Fruit fly (Drosophila melanogaster) whole organism, wandering third instar larva: ENCODE results near the gene Zasp67.

ENCODE experiments used
- Abd-B ChIP-seq: fragments of >200 bp; optimal IDR thresholded peaks from 2 replicates; lab custom pipeline; 2017; ENCODE audit warnings: missing biosample characterization, missing genetic modification characterization
- CG32264 ChIP-seq: fragments of 200-800 bp; sonication (Bioruptor generic); optimal IDR thresholded peaks from 2 replicates; lab custom pipeline; 2016; ENCODE audit warnings: missing biosample characterization, missing genetic modification characterization
- CG9705 ChIP-seq: fragments of 200-800 bp; sonication (Bioruptor generic); optimal IDR thresholded peaks from 2 replicates; lab custom pipeline; 2018; ENCODE audit warnings: missing biosample characterization, mild to moderate bottlenecking, missing genetic modification characterization
- CrebA ChIP-seq: fragments of 200-800 bp; sonication (Bioruptor generic); optimal IDR thresholded peaks from 2 replicates; lab custom pipeline; 2016; ENCODE audit warnings: missing biosample characterization, mild to moderate bottlenecking, missing genetic modification characterization, borderline replicate concordance
- Dfd ChIP-seq: fragments of >200 bp; optimal IDR thresholded peaks from 2 replicates; lab custom pipeline; 2017; ENCODE audit warnings: missing biosample characterization, missing genetic modification characterization
- Dif ChIP-seq: fragments of 200-275, 200-300 bp; sonication (Bioruptor generic); optimal IDR thresholded peaks from 2 replicates; lab custom pipeline; 2018; ENCODE audit warnings: missing biosample characterization, missing genetic modification characterization; ENCODE audit not compliant: partially characterized antibody
- Hnf4 ChIP-seq: fragments of 200-800 bp; sonication (Bioruptor generic); optimal IDR thresholded peaks from 2 replicates; lab custom pipeline; 2016; ENCODE audit warnings: missing biosample characterization, mild to moderate bottlenecking, missing genetic modification characterization
- Hr78 ChIP-seq: fragments of >200 bp; optimal IDR thresholded peaks from 2 replicates; lab custom pipeline; 2017; ENCODE audit warnings: missing biosample characterization, missing genetic modification characterization
- Hr83 ChIP-seq: fragments of 200-300 bp; sonication (Bioruptor generic); optimal IDR thresholded peaks from 2 replicates; lab custom pipeline; 2016; ENCODE audit warnings: missing biosample characterization, mild to moderate bottlenecking, missing genetic modification characterization, moderate library complexity; ENCODE audit not compliant: poor library complexity, severe bottlenecking
- Mio ChIP-seq: sonication (Bioruptor generic); optimal IDR thresholded peaks from 2 replicates; lab custom pipeline; 2016; ENCODE audit warnings: missing biosample characterization, missing genetic modification characterization
- Myc ChIP-seq: fragments of >200 bp; optimal IDR thresholded peaks from 2 replicates; lab custom pipeline; 2017
- N ChIP-seq: fragments of >200 bp; optimal IDR thresholded peaks from 2 replicates; lab custom pipeline; 2018; ENCODE audit warnings: missing biosample characterization, missing external identifiers, missing genetic modification characterization
- OdsH ChIP-seq: fragments of 200-800 bp; sonication (Bioruptor generic); optimal IDR thresholded peaks from 2 replicates; lab custom pipeline; 2016; ENCODE audit warnings: missing biosample characterization, mild to moderate bottlenecking, missing genetic modification characterization
- Rel ChIP-seq, 2 experiments: fragments of 200-800 bp; sonication (Bioruptor generic) in 1 of 2; optimal IDR thresholded peaks; 2 replicates in 1 of 2; 3 replicates in 1 of 2; lab custom pipeline; 2016 to 2019; ENCODE audit warnings: mild to moderate bottlenecking in 2 of 2, missing biosample characterization in 2 of 2, missing genetic modification characterization in 2 of 2, moderate library complexity in 1 of 2
- Sp1 ChIP-seq: fragments of 200-800 bp; sonication (Bioruptor generic); optimal IDR thresholded peaks from 3 replicates; lab custom pipeline; 2019; ENCODE audit warnings: missing biosample characterization, mild to moderate bottlenecking, missing genetic modification characterization, moderate library complexity
- dsf ChIP-seq: sonication (Bioruptor generic); optimal IDR thresholded peaks from 2 replicates; lab custom pipeline; 2016; ENCODE audit warnings: missing biosample characterization, missing genetic modification characterization, borderline replicate concordance
- ey ChIP-seq: fragments of 200-800 bp; sonication (Bioruptor generic); optimal IDR thresholded peaks from 2 replicates; lab custom pipeline; 2016; ENCODE audit warnings: missing biosample characterization, missing genetic modification characterization
- foxo ChIP-seq, 2 experiments: fragments of 200-800 bp; sonication (Bioruptor generic); optimal IDR thresholded peaks; 2 replicates in 1 of 2; 3 replicates in 1 of 2; lab custom pipeline; 2016 to 2017; ENCODE audit warnings: missing biosample characterization in 2 of 2, missing genetic modification characterization in 2 of 2
- fru ChIP-seq: fragments of 200-800 bp; sonication (Bioruptor generic); optimal IDR thresholded peaks from 3 replicates; lab custom pipeline; 2016; ENCODE audit warnings: missing biosample characterization, mild to moderate bottlenecking, missing genetic modification characterization
- h ChIP-seq: fragments of 200-800 bp; sonication (Bioruptor generic); optimal IDR thresholded peaks from 3 replicates; lab custom pipeline; 2016; ENCODE audit warnings: missing biosample characterization, mild to moderate bottlenecking, missing genetic modification characterization
- lola ChIP-seq: fragments of >200 bp; optimal IDR thresholded peaks from 2 replicates; lab custom pipeline; 2017; ENCODE audit warnings: missing biosample characterization, missing genetic modification characterization
- psq ChIP-seq: fragments of 200-800 bp; sonication (Bioruptor generic); optimal IDR thresholded peaks from 3 replicates; lab custom pipeline; 2017; ENCODE audit warnings: missing biosample characterization, mild to moderate bottlenecking, missing genetic modification characterization, moderate library complexity
- sage ChIP-seq: fragments of 200-800 bp; sonication (Bioruptor generic); optimal IDR thresholded peaks from 2 replicates; lab custom pipeline; 2016; ENCODE audit warnings: missing biosample characterization, mild to moderate bottlenecking, missing genetic modification characterization
- sv ChIP-seq: fragments of 200-800 bp; sonication (Bioruptor generic); optimal IDR thresholded peaks from 3 replicates; lab custom pipeline; 2016; ENCODE audit warnings: missing biosample characterization, missing genetic modification characterization
- tai ChIP-seq: sonication (Bioruptor generic); optimal IDR thresholded peaks from 2 replicates; lab custom pipeline; 2016; ENCODE audit warnings: missing biosample characterization, missing genetic modification characterization
- usp ChIP-seq: fragments of >200 bp; optimal IDR thresholded peaks from 2 replicates; lab custom pipeline; 2017; ENCODE audit warnings: missing biosample characterization, missing genetic modification characterization
- woc ChIP-seq: sonication (Bioruptor generic); optimal IDR thresholded peaks from 2 replicates; lab custom pipeline; 2016; ENCODE audit warnings: missing biosample characterization, mild to moderate bottlenecking, missing genetic modification characterization

Gene Zasp67

DNA sequence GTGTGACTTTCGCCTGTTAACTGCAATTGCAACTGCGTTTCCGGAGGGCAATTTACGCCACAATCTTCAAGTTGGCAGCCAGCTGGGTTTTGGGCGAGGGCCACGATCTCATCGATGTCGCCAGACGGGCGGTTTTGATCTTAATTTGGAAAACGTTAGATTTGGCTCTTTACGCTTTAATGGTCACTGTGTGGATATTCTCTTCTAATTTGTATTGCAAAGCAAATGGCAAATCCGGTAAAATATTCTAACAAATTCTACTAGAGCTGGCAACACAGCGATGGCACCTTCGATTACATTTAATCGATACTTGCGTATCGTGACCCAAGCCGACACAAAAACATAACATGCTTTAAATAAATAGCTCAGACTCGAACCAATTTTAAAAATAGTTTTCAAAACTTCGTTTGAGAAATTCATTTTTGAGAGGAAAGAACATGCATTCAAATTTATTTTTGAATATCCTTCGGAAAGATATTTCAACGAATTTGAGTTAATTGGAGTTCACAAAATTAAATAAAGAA, 39.1 kb upstream of the Zasp67 start, which contains the start of gene I-2:
Gene I-2 (minus strand): TSS at position 282 of the 524 bp plus-strand sequence.
- TF ChIP-seq tai (GFP tag; lab: Kevin White, UChicago) (no peak), Hnf4 (GFP tag; lab: Kevin White, UChicago) (no peak), CG9705 (GFP tag; lab: Kevin White, UChicago) (no peak), Rel (GFP tag; optimal IDR thresholded peaks at IDR 0.05; lab: Kevin White, UChicago) (no peak), Rel (tag; optimal IDR thresholded peaks at IDR 0.05; lab: Kevin White, UChicago) (no peak)

DNA sequence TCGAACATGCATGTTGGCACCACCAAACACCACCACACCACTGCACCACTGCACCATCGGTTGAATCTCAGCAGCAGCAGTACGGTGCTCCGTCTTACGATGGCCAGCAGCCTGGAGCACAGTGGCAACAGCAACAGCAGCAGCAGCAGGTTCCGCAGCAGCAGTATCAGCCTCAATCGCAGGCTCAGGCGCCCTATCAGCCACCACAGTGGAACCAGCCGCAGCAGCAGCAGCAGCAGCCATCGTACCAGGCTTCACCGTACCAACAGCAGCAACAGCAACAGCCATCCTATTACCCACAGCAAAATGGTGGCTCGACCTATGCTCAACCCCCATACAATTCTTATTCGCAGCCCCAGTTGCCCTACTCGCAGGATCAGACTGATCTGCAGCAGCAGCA, 34.6 kb upstream of the Zasp67 start:
- TF ChIP-seq CG9705 (GFP tag; lab: Kevin White, UChicago), result no peak
- peak; percentile 93 for TF ChIP-seq Dfd (GFP tag; lab: Kevin White, UChicago)

DNA sequence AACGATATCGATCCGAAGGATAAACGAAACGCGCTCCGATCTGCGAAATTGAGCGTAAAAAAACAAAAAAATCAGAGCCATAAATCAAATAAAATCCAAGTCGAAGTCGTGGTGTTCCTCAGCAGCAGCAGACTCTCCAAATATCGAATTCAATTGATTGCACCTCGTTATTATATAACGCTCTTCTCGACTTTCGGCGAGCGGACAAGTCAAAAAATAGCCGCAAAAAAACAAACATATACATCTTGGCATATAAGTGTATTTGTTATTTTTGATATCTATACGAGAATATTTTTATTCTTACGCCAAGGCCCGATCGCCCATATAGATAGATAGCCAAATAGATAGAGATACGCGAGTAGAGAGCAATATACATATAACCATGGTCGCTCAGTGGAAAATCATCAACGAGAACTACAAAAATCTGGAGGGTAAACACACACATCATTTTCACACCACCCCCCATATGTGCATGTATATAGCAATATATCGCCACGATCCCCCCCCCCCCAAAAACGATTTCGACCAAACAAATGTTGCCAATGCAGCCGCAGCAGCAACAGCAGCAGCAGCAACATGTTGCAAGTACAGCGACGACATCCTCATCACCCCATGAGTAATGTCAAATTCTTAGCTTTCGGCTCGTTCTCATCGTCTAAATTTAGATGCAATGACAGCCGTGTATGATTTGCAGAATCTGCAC, 32.3 kb upstream of the Zasp67 start:
- TF ChIP-seq usp (no peak), fru (GFP tag; lab: Kevin White, UChicago) (no peak), Dfd (GFP tag; lab: Kevin White, UChicago) (peak; percentile 2), sv (no peak), Hr78 (GFP tag; lab: Kevin White, UChicago) (no peak)

- TF ChIP-seq Hr83 (GFP tag; lab: Kevin White, UChicago) (no peak), lola (GFP tag; lab: Kevin White, UChicago) (no peak), woc (GFP tag; lab: Kevin White, UChicago) (no peak), Mio (GFP tag; lab: Kevin White, UChicago) (no peak), psq (GFP tag; lab: Kevin White, UChicago) (no peak), CG32264 (no peak), sv (no peak), tai (GFP tag; lab: Kevin White, UChicago) (no peak)
- TF ChIP-seq, all 38 proteins: peak for 0
Observed at dm6 chr3L:9829154-9829553, 31.7 kb upstream of the Zasp67 start.

- TF ChIP-seq Sp1, result no peak
- no peak for TF ChIP-seq Myc (lab: Kevin White, UChicago)
- TF ChIP-seq Hr83 (GFP tag; lab: Kevin White, UChicago), result no peak
Observed at dm6 chr3L:9824226-9824625, 26.7 kb upstream of the Zasp67 start.

DNA sequence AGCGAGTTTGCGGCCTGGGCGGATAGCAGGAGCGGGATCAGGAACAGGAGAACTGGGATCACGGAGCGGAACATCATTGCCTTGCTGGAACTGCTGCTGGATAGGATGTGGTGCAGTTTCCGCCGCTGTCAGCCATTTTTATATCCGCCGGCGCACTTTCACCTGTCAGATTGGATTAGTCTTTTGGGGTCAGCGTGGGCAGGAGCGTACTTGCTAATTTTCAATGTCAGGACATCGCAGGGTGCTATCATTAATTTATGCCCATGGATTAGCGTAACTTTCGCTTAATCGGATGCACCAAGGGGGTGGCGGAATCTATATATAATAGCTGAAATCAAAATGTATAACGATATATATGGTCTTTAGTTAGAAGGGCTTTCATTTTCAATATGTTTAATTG, 26.3 kb upstream of the Zasp67 start, which contains the start of gene Ilp5:
Gene Ilp5 (minus strand): TSS at position 101 of the 400 bp plus-strand sequence.
- TF ChIP-seq sage (GFP tag; lab: Kevin White, UChicago), result no peak
- no peak for TF ChIP-seq OdsH
- TF ChIP-seq dsf (GFP tag; lab: Kevin White, UChicago), result no peak
- no peak for TF ChIP-seq ey (GFP tag; lab: Kevin White, UChicago)
- TF ChIP-seq h (GFP tag; lab: Kevin White, UChicago), result no peak
- TF ChIP-seq foxo (GFP tag; optimal IDR thresholded peaks at IDR 0.05; lab: Kevin White, UChicago), result no peak
- no peak for TF ChIP-seq sv

- no peak for TF ChIP-seq foxo (GFP tag; optimal IDR thresholded peaks at IDR 0.05; lab: Kevin White, UChicago)
- no peak for TF ChIP-seq Hnf4 (GFP tag; lab: Kevin White, UChicago)
- no peak for TF ChIP-seq sage (GFP tag; lab: Kevin White, UChicago)
- TF ChIP-seq tai (GFP tag; lab: Kevin White, UChicago), result no peak
- TF ChIP-seq Dif (GFP tag; lab: Kevin White, UChicago), result no peak
- no peak for TF ChIP-seq ey (GFP tag; lab: Kevin White, UChicago)
- TF ChIP-seq fru (GFP tag; lab: Kevin White, UChicago), result no peak
- TF ChIP-seq Hr78 (GFP tag; lab: Kevin White, UChicago), result no peak
- no peak for TF ChIP-seq CrebA
- no peak for TF ChIP-seq Abd-B (GFP tag; lab: Kevin White, UChicago)
- TF ChIP-seq h (GFP tag; lab: Kevin White, UChicago), result no peak
- no peak for TF ChIP-seq N (GFP tag; lab: Kevin White, UChicago)
- no peak for TF ChIP-seq Sp1
Observed at dm6 chr3L:9821138-9821681, 23.7 kb upstream of the Zasp67 start.
